Fruit fly (Drosophila melanogaster): ENCODE data around the gene Ugt36A1.
A peak's percentile ranks its signal among the peaks of the same experiment; 100 is the strongest.

The Ugt36A1 gene

DNA sequence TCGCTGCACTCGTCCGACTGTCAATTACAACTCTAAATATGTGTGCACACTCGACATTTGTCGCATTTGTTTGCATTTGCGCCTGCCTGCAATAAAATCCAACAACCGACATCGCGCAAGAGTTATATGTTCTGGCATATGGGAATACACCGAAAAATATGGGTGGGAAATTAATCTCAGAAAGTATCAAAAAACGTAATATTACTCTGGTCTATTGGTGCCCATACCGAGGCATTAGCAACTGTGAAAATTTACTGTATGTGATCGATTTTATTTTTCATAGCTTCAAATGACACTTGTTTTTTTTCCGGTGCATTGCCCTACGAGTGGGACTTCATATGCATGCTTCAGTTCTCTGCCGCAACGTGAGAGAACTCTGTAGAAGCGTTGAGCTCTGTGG, 45.0 kb upstream of the Ugt36A1 start (continued):
- TF ChIP-seq CG3995 (GFP tag; optimal IDR thresholded peaks at IDR 0.05) (no peak), Ssrp (tag; optimal IDR thresholded peaks at IDR 0.05) (peak; percentile 87), ttk (GFP tag; IDR thresholded peaks at IDR 0.05) (peak; percentile 86), CTCF (GFP tag; optimal IDR thresholded peaks at IDR 0.05) (no peak), al (GFP tag; IDR thresholded peaks at IDR 0.05) (no peak), CG3163 (GFP tag; optimal IDR thresholded peaks at IDR 0.05) (peak; percentile 10), tna (GFP tag; IDR thresholded peaks at IDR 0.05; ENCODE audit: partially characterized antibody) (no peak), h (optimal IDR thresholded peaks at IDR 0.05) (no peak), CG7928 (GFP tag; optimal IDR thresholded peaks at IDR 0.05) (no peak), CG2199 (GFP tag; IDR thresholded peaks at IDR 0.05) (peak; percentile 78; the same call in 1 of the 3 replicates), CG9876 (GFP tag; optimal IDR thresholded peaks at IDR 0.05) (peak; percentile 41), GATAe (GFP tag; conservative IDR thresholded peaks at IDR 0.05) (peak; percentile 18; the same call in 1 of the 2 replicates), NFAT (GFP tag; IDR thresholded peaks at IDR 0.05) (no peak), sim (GFP tag; IDR thresholded peaks at IDR 0.05) (peak; percentile 74), pnt (GFP tag; optimal IDR thresholded peaks at IDR 0.05) (peak; percentile 82), Xrp1 (GFP tag; IDR thresholded peaks at IDR 0.05) (peak; percentile 93), run (tag; optimal IDR thresholded peaks at IDR 0.05) (peak; percentile 53), jing (GFP tag; optimal IDR thresholded peaks at IDR 0.05) (peak; percentile 82), tap (tag; optimal IDR thresholded peaks at IDR 0.05) (peak; percentile 61), CG3065 (GFP tag; optimal IDR thresholded peaks at IDR 0.05) (peak; percentile 76), Adf1 (GFP tag; IDR thresholded peaks at IDR 0.05) (no peak), stc (GFP tag; IDR thresholded peaks at IDR 0.05) (peak; percentile 74), CG32532 (GFP tag; IDR thresholded peaks at IDR 0.05) (peak; percentile 32; the same call in 1 of the 2 replicates), Asciz (GFP tag; optimal IDR thresholded peaks at IDR 0.05) (peak; percentile 48), CG5953 (GFP tag; IDR thresholded peaks at IDR 0.05) (no peak), ranshi (GFP tag; IDR thresholded peaks at IDR 0.05) (peak; percentile 79), CG14014 (GFP tag; IDR thresholded peaks at IDR 0.05) (peak; percentile 67), Oli (tag; optimal IDR thresholded peaks at IDR 0.05) (peak; percentile 84), CG3847 (GFP tag; IDR thresholded peaks at IDR 0.05) (no peak; the same call in 1 of the 2 replicates), MESR4 (GFP tag; optimal IDR thresholded peaks at IDR 0.05) (no peak), CG18619 (GFP tag; optimal IDR thresholded peaks at IDR 0.05) (peak; percentile 43), dmrt99B (tag; optimal IDR thresholded peaks at IDR 0.05) (peak; percentile 83), ap (GFP tag; IDR thresholded peaks at IDR 0.05) (0 out of 2 replicates have a peak, but pooled peaks have one; percentile 3), kay (GFP tag; optimal IDR thresholded peaks at IDR 0.05) (no peak), cg (GFP tag; optimal IDR thresholded peaks at IDR 0.05) (no peak), CG7357 (GFP tag; IDR thresholded peaks at IDR 0.05) (peak; percentile 58; the same call in 1 of the 3 replicates), CG2889 (GFP tag; IDR thresholded peaks at IDR 0.05) (no peak), fd64A (GFP tag; optimal IDR thresholded peaks at IDR 0.05) (peak; percentile 74), CG16779 (GFP tag; IDR thresholded peaks at IDR 0.05) (no peak), CG3407 (GFP tag; optimal IDR thresholded peaks at IDR 0.05) (peak; percentile 66), CG6254 (GFP tag; optimal IDR thresholded peaks at IDR 0.05) (peak; percentile 75), fd3F (GFP tag; optimal IDR thresholded peaks at IDR 0.05) (no peak), CG11398 (GFP tag; optimal IDR thresholded peaks at IDR 0.05) (peak; percentile 47), tgo (GFP tag; IDR thresholded peaks at IDR 0.05) (peak; percentile 71), MTF-1 (GFP tag; optimal IDR thresholded peaks at IDR 0.05; ENCODE audit: borderline replicate concordance) (peak; percentile 19), CG15696 (tag; optimal IDR thresholded peaks at IDR 0.05) (peak; percentile 78), ssp (GFP tag; IDR thresholded peaks at IDR 0.05) (peak; percentile 55), CG34422 (GFP tag; IDR thresholded peaks at IDR 0.05) (peak; percentile 81; the same call in 2 of the 3 replicates), CG8924 (tag; optimal IDR thresholded peaks at IDR 0.05) (peak; percentile 69), CG6854 (GFP tag; optimal IDR thresholded peaks at IDR 0.05) (no peak), dan (GFP tag; IDR thresholded peaks at IDR 0.05) (peak; percentile 59; the same call in 1 of the 2 replicates), rib (GFP tag; IDR thresholded peaks at IDR 0.05) (no peak), Antp (GFP tag; optimal IDR thresholded peaks at IDR 0.05) (peak; percentile 76)
